Fruit fly (Drosophila melanogaster): ENCODE measurements around the gene CG6576.
A peak's percentile ranks its signal among the peaks of the same experiment; 100 is the strongest.

Gene CG6576

DNA sequence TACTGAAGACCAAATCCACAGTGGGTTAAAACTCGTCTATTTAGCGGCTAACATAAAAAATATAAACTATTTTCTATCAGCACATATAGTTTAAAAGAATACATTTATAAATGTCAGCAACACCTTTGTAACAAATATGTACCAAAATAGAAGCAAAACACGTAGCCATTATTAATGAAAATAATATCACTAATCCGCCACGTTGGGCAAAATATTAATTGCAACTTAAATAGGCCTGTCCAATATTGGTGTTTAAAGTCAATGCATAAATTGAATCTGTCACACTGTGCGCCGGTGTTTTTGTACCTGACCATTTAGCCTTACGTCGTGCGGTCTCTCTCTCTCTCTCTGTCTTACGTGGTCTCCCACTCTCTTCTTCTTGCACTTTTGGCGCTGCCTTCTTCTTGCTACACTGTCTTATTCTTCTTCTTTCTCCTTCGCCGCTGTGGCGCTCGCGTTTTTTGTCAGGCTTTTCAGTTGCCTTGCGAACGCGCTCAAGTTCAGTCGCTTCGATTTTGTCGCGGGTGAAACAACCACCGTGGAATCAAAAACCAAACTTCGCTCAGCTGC is 10.3 kb downstream of the CG6576 start (continued):
- TF ChIP-seq ftz-f1 (GFP tag; optimal IDR thresholded peaks at IDR 0.05) = peak; percentile 45
- TF ChIP-seq Doc2 (GFP tag; IDR thresholded peaks at IDR 0.05) = peak; percentile 91
- peak; percentile 95 for TF ChIP-seq CG12236 (GFP tag; optimal IDR thresholded peaks at IDR 0.05)
- peak; percentile 92 for TF ChIP-seq CG17186 (GFP tag; optimal IDR thresholded peaks at IDR 0.05)
- TF ChIP-seq Sry-δ (GFP tag; optimal IDR thresholded peaks at IDR 0.05) = peak; percentile 65
- TF ChIP-seq klu (GFP tag; IDR thresholded peaks at IDR 0.05) = peak; percentile 97
- no peak for TF ChIP-seq zen2 (GFP tag; IDR thresholded peaks at IDR 0.05; ENCODE audit: partially characterized antibody)
- TF ChIP-seq CG4854 (GFP tag; optimal IDR thresholded peaks at IDR 0.05) = peak; percentile 96
- peak; percentile 73 for TF ChIP-seq Ets97D (GFP tag; optimal IDR thresholded peaks at IDR 0.05)
- TF ChIP-seq kni (GFP tag; optimal IDR thresholded peaks at IDR 0.05) = peak; percentile 94
- TF ChIP-seq crc (GFP tag; optimal IDR thresholded peaks at IDR 0.05) = peak; percentile 76
- TF ChIP-seq tll (GFP tag; optimal IDR thresholded peaks at IDR 0.05) = peak in 1 of 2 experiments; percentile 8
- peak; percentile 96 for TF ChIP-seq CG3407 (GFP tag; optimal IDR thresholded peaks at IDR 0.05)
- peak; percentile 96 for TF ChIP-seq run (tag; optimal IDR thresholded peaks at IDR 0.05)
- TF ChIP-seq Dad (GFP tag; optimal IDR thresholded peaks at IDR 0.05) = peak; percentile 94
- TF ChIP-seq pb (GFP tag; optimal IDR thresholded peaks at IDR 0.05) = peak; percentile 86
- no peak for TF ChIP-seq cad (GFP tag; optimal IDR thresholded peaks at IDR 0.05)
- TF ChIP-seq shn (GFP tag; optimal IDR thresholded peaks at IDR 0.05) = peak; percentile 98
- TF ChIP-seq sens (GFP tag) = peak; percentile 100
- peak; percentile 51; the same call in 1 of the 3 replicates for TF ChIP-seq mld (GFP tag; IDR thresholded peaks at IDR 0.05; ENCODE audit: partially characterized antibody)
- TF ChIP-seq da (GFP tag; optimal IDR thresholded peaks at IDR 0.05) = peak; percentile 96
- TF ChIP-seq ap (GFP tag; IDR thresholded peaks at IDR 0.05) = peak; percentile 95
- peak; percentile 86 for TF ChIP-seq CG33213 (GFP tag; optimal IDR thresholded peaks at IDR 0.05)
- peak; percentile 43; the same call in 1 of the 2 replicates for TF ChIP-seq inv (GFP tag; IDR thresholded peaks at IDR 0.05; ENCODE audit: partially characterized antibody)
- TF ChIP-seq CG4820 (GFP tag; optimal IDR thresholded peaks at IDR 0.05) = peak; percentile 97
- peak; percentile 89 for TF ChIP-seq CG6854 (GFP tag; optimal IDR thresholded peaks at IDR 0.05)
- peak; percentile 91 for TF ChIP-seq chm (GFP tag; IDR thresholded peaks at IDR 0.05)
- TF ChIP-seq ems (GFP tag; optimal IDR thresholded peaks at IDR 0.05) = peak; percentile 94
- peak; percentile 97 for TF ChIP-seq gsb (GFP tag; IDR thresholded peaks at IDR 0.05)
- TF ChIP-seq CG18476 (GFP tag; optimal IDR thresholded peaks at IDR 0.05) = peak; percentile 97
- TF ChIP-seq CG11723 (GFP tag; optimal IDR thresholded peaks at IDR 0.05) = peak; percentile 98
- peak; percentile 72 for TF ChIP-seq CG1233 (GFP tag; optimal IDR thresholded peaks at IDR 0.05)
- no peak for TF ChIP-seq Tbp (GFP tag; optimal IDR thresholded peaks at IDR 0.05)
- TF ChIP-seq CG13775 (GFP tag; optimal IDR thresholded peaks at IDR 0.05) = peak; percentile 99
- peak; percentile 99 for TF ChIP-seq wor (GFP tag; IDR thresholded peaks at IDR 0.05)
- peak; percentile 75 for TF ChIP-seq vnd (GFP tag; IDR thresholded peaks at IDR 0.05; ENCODE audit: partially characterized antibody)
- peak; percentile 98 for TF ChIP-seq CG10462 (GFP tag; optimal IDR thresholded peaks at IDR 0.05)
- peak; percentile 94 for TF ChIP-seq C15 (GFP tag; IDR thresholded peaks at IDR 0.05)
- peak; percentile 69 for TF ChIP-seq Neu2 (GFP tag; optimal IDR thresholded peaks at IDR 0.05; ENCODE audit: borderline replicate concordance)
- peak; percentile 95 for TF ChIP-seq Antp (GFP tag; optimal IDR thresholded peaks at IDR 0.05)
- TF ChIP-seq fu2 (GFP tag; optimal IDR thresholded peaks at IDR 0.05) = peak; percentile 97
- peak; percentile 73 for TF ChIP-seq CTCF (GFP tag; optimal IDR thresholded peaks at IDR 0.05)
- TF ChIP-seq pfk (GFP tag; optimal IDR thresholded peaks at IDR 0.05) = no peak
- TF ChIP-seq slbo (GFP tag; IDR thresholded peaks at IDR 0.05) = peak; percentile 98
- TF ChIP-seq Fer1 (GFP tag; optimal IDR thresholded peaks at IDR 0.05) = peak; percentile 98
- TF ChIP-seq emc (GFP tag; optimal IDR thresholded peaks at IDR 0.05) = peak; percentile 92
- peak; percentile 98 for TF ChIP-seq odd (GFP tag; optimal IDR thresholded peaks at IDR 0.05)
- TF ChIP-seq CG15011 (GFP tag; optimal IDR thresholded peaks at IDR 0.05) = peak; percentile 93
- peak; percentile 94 for TF ChIP-seq rib (GFP tag; IDR thresholded peaks at IDR 0.05)
- peak; percentile 26 for TF ChIP-seq pzg (GFP tag; optimal IDR thresholded peaks at IDR 0.05)
- TF ChIP-seq wdn (GFP tag; IDR thresholded peaks at IDR 0.05) = peak; percentile 95
